Worm (Caenorhabditis elegans) whole organism, L4 larva: Measurements from ENCODE around the gene tofu-1.
A peak's percentile ranks its signal among the peaks of the same experiment; 100 is the strongest.

Source experiments
- F10B5.3 ChIP-seq: sonication (generic microtip); optimal IDR thresholded peaks from 2 replicates; lab custom pipeline; 2016; ENCODE audit warnings: mild to moderate bottlenecking, missing genetic modification characterization, missing compliant biosample characterization
- F26F4.8 ChIP-seq: fragments of 200-800 bp; sonication (Bioruptor generic); conservative IDR thresholded peaks from 2 replicates; pipeline ENCODE4 v1.3.6; 2022; ENCODE audit warnings: missing genetic modification characterization, missing compliant biosample characterization
- F37D6.2 ChIP-seq: sonication (generic microtip); optimal IDR thresholded peaks from 2 replicates; lab custom pipeline; 2016; ENCODE audit warnings: mild to moderate bottlenecking, missing genetic modification characterization, missing compliant biosample characterization
- F44E2.7 ChIP-seq: fragments of 200-800 bp; sonication (Bioruptor generic); IDR thresholded peaks from 2 replicates; pipeline ENCODE4 v2.1.2; 2022; ENCODE audit warnings: missing genetic modification characterization, missing compliant biosample characterization
- ZK546.5 ChIP-seq, 2 experiments: sonication (generic microtip); optimal IDR thresholded peaks; 2 replicates each; lab custom pipeline; 2017; ENCODE audit warnings: missing biosample characterization in 2 of 2, missing genetic modification characterization in 2 of 2
- attf-4 ChIP-seq: sonication (generic microtip); optimal IDR thresholded peaks from 3 replicates; lab custom pipeline; 2017; ENCODE audit warnings: missing biosample characterization, missing genetic modification characterization
- ceh-28 ChIP-seq: fragments of 150-350 bp; optimal IDR thresholded peaks from 2 replicates; lab custom pipeline; 2014; ENCODE audit warnings: missing biosample characterization, missing genetic modification reagents, missing genetic modification characterization
- ceh-82 ChIP-seq: sonication (generic microtip); optimal IDR thresholded peaks from 2 replicates; lab custom pipeline; 2017; ENCODE audit warnings: missing biosample characterization, missing genetic modification characterization
- ces-1 ChIP-seq: fragments of 150-350 bp; sonication (generic microtip); optimal IDR thresholded peaks from 4 replicates; lab custom pipeline; 2014; ENCODE audit warnings: missing biosample characterization, missing genetic modification reagents, missing genetic modification characterization
- daf-16 ChIP-seq, 3 experiments: sonication (generic microtip); optimal IDR thresholded peaks; 2 replicates each; lab custom pipeline; 2016 to 2017; ENCODE audit warnings: missing genetic modification characterization in 3 of 3, missing genetic modification reagents in 3 of 3, mild to moderate bottlenecking in 2 of 3, missing compliant biosample characterization in 2 of 3, missing biosample characterization in 1 of 3, moderate library complexity in 1 of 3
- dmd-6 ChIP-seq: fragments of 200-800 bp; sonication (Bioruptor generic); IDR thresholded peaks from 2 replicates; pipeline ENCODE4 v1.3.6; 2022; ENCODE audit warnings: missing genetic modification reagents, missing genetic modification characterization, missing compliant biosample characterization
- dmd-9 ChIP-seq: fragments of 200-800 bp; sonication (Bioruptor generic); IDR thresholded peaks from 2 replicates; pipeline ENCODE4 v1.3.6; 2022; ENCODE audit warnings: missing genetic modification reagents, missing genetic modification characterization, missing compliant biosample characterization
- egl-27 ChIP-seq: sonication (generic microtip); optimal IDR thresholded peaks from 3 replicates; lab custom pipeline; 2017; ENCODE audit warnings: missing biosample characterization, missing genetic modification reagents, missing genetic modification characterization
- egl-43 ChIP-seq: fragments of 200-800 bp; sonication (Bioruptor generic); IDR thresholded peaks from 2 replicates; pipeline ENCODE4 v1.3.6; 2022; ENCODE audit warnings: missing genetic modification reagents, missing genetic modification characterization, missing compliant biosample characterization
- hlh-11 ChIP-seq: fragments of 200-800 bp; sonication (Bioruptor generic); optimal IDR thresholded peaks from 2 replicates; lab custom pipeline; 2018; ENCODE audit warnings: mild to moderate bottlenecking, missing genetic modification characterization, missing compliant biosample characterization
- hlh-30 ChIP-seq: sonication (generic microtip); optimal IDR thresholded peaks from 2 replicates; lab custom pipeline; 2017; ENCODE audit warnings: antibody characterized with exemption, mild to moderate bottlenecking, missing genetic modification characterization, missing compliant biosample characterization; ENCODE audit not compliant: insufficient read depth
- lim-7 ChIP-seq: fragments of 200-800 bp; sonication (Bioruptor generic); IDR thresholded peaks from 2 replicates; pipeline ENCODE4 v1.3.6; 2022; ENCODE audit warnings: missing genetic modification characterization, missing compliant biosample characterization
- lin-1 ChIP-seq: fragments of 200-800 bp; sonication (Bioruptor generic); IDR thresholded peaks from 2 replicates; pipeline ENCODE4 v1.3.6; 2022; ENCODE audit warnings: missing genetic modification reagents, missing genetic modification characterization, missing compliant biosample characterization
- lsy-2 ChIP-seq, 2 experiments: fragments of 150-350 bp in 1 of 2; sonication (generic microtip) in 1 of 2; optimal IDR thresholded peaks; 2 replicates each; lab custom pipeline; 2014 to 2017; ENCODE audit warnings: missing biosample characterization in 2 of 2, missing genetic modification characterization in 2 of 2
- madf-9 ChIP-seq: fragments of 200-800 bp; sonication (Bioruptor generic); conservative IDR thresholded peaks from 2 replicates; pipeline ENCODE4 v1.3.6; 2022; ENCODE audit warnings: missing genetic modification reagents, missing genetic modification characterization, missing compliant biosample characterization
- mdl-1 ChIP-seq, 2 experiments: fragments of 150-350 bp in 1 of 2; sonication (generic microtip) in 1 of 2; optimal IDR thresholded peaks; 2 replicates each; lab custom pipeline; 2014 to 2017; ENCODE audit warnings: missing biosample characterization in 2 of 2, missing genetic modification characterization in 2 of 2
- mep-1 ChIP-seq: fragments of 150-350 bp; sonication (generic microtip); optimal IDR thresholded peaks from 3 replicates; lab custom pipeline; 2014; ENCODE audit warnings: missing biosample characterization, missing genetic modification characterization
- mes-2 ChIP-seq: sonication (generic microtip); optimal IDR thresholded peaks from 2 replicates; lab custom pipeline; 2016; ENCODE audit warnings: missing genotype, mild to moderate bottlenecking, missing genetic modification characterization, missing compliant biosample characterization; ENCODE audit not compliant: poor library complexity, severe bottlenecking
- nhr-10 ChIP-seq: fragments of 150-350 bp; optimal IDR thresholded peaks from 2 replicates; lab custom pipeline; 2014; ENCODE audit warnings: missing biosample characterization, missing genetic modification characterization
- nhr-111 ChIP-seq: fragments of 200-800 bp; sonication (Bioruptor generic); optimal IDR thresholded peaks from 2 replicates; lab custom pipeline; 2018; ENCODE audit warnings: mild to moderate bottlenecking, missing genetic modification characterization, missing compliant biosample characterization
- nhr-41 ChIP-seq: fragments of 200-800 bp; sonication (Bioruptor generic); IDR thresholded peaks from 2 replicates; pipeline ENCODE4 v1.3.6; 2022; ENCODE audit warnings: missing genetic modification reagents, missing genetic modification characterization, missing compliant biosample characterization
- nhr-77 ChIP-seq: fragments of 150-350 bp; optimal IDR thresholded peaks from 2 replicates; lab custom pipeline; 2014; ENCODE audit warnings: missing biosample characterization, missing genetic modification characterization
- pqm-1 ChIP-seq: sonication (generic microtip); optimal IDR thresholded peaks from 2 replicates; lab custom pipeline; 2017; ENCODE audit warnings: missing biosample characterization, missing genetic modification characterization
- sdz-12 ChIP-seq: fragments of 200-800 bp; sonication (Bioruptor generic); optimal IDR thresholded peaks from 2 replicates; lab custom pipeline; 2018; ENCODE audit warnings: mild to moderate bottlenecking, missing genetic modification characterization, missing compliant biosample characterization
- set-16 ChIP-seq: fragments of 200-800 bp; sonication (Bioruptor generic); IDR thresholded peaks from 2 replicates; pipeline ENCODE4 v1.3.6; 2022; ENCODE audit warnings: missing genetic modification reagents, missing genetic modification characterization, missing compliant biosample characterization
- skn-1 ChIP-seq: fragments of 150-350 bp; optimal IDR thresholded peaks from 2 replicates; lab custom pipeline; 2014; ENCODE audit warnings: missing biosample characterization, missing genetic modification characterization
- spr-1 ChIP-seq: sonication (generic microtip); optimal IDR thresholded peaks from 2 replicates; lab custom pipeline; 2016; ENCODE audit warnings: mild to moderate bottlenecking, missing genetic modification characterization, missing compliant biosample characterization
- tra-1 ChIP-seq: fragments of 200-800 bp; sonication (Bioruptor generic); IDR thresholded peaks from 2 replicates; pipeline ENCODE4 v1.3.6; 2022; ENCODE audit warnings: missing genetic modification reagents, missing genetic modification characterization, missing compliant biosample characterization
- ztf-11 ChIP-seq: fragments of 150-350 bp; optimal IDR thresholded peaks from 2 replicates; lab custom pipeline; 2014; ENCODE audit warnings: missing biosample characterization, missing genetic modification characterization
- ztf-7 ChIP-seq: fragments of 150-350 bp; optimal IDR thresholded peaks from 2 replicates; lab custom pipeline; 2014; ENCODE audit warnings: missing biosample characterization, missing genetic modification characterization

The tofu-1 gene

DNA sequence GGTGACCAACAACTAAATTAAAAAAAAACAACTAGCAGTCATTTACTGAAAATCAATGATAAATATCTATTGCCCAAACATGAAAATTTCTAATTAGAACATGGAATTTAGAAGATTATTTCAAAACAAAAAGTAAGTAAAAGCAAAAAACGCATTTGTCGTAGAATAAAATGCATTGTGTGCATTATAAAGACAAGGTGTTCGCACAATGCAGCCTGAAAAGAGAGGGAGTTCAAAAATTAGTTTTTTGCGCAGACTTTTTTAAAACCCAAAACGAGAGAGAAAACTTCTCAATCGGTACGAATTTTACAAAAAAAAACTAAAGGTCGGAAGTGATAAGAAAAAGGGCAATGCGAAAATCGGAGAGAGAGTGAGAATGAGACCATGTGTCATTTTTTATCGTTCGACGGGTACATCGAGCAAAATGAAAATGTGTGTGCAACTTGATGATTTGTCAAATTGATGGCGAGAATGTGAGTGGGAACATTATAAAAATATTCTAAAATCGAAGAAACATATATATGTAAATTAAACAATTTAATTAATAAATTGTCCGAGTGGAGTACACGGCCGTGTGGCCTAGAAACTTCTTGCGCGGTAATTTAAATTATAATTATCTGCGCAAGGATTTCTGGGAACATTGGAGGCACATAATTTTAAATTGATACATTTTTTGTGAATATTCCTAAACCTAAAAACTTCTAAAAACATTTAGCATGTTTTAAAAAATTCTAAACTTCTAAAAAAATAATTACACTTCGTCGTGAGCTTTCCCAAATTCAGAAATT is 50.6 kb downstream of the tofu-1 start (continued):
- TF ChIP-seq lin-1 (GFP tag; lab: Robert Waterston, UW), result 0 out of 2 replicates have a peak, but pooled peaks have one; percentile 45
- no peak for TF ChIP-seq set-16 (GFP tag; lab: Robert Waterston, UW)
- TF ChIP-seq F26F4.8 (GFP tag; lab: Robert Waterston, UW), result no peak
- TF ChIP-seq ztf-7 (tag; lab: Kevin White, UChicago), result no peak
- TF ChIP-seq ceh-28 (tag; lab: Kevin White, UChicago), result no peak
- no peak for TF ChIP-seq spr-1
- no peak for TF ChIP-seq egl-43 (GFP tag; lab: Robert Waterston, UW)
- TF ChIP-seq lim-7, result no peak
- no peak for TF ChIP-seq ZK546.5 (tag; optimal IDR thresholded peaks at IDR 0.05; lab: Kevin White, UChicago)
- peak; percentile 55 for TF ChIP-seq pqm-1 (tag; lab: Kevin White, UChicago)
- TF ChIP-seq nhr-41 (GFP tag; lab: Robert Waterston, UW), result no peak
- no peak for TF ChIP-seq F10B5.3 (tag; lab: Kevin White, UChicago)
- TF ChIP-seq dmd-9, result no peak
- TF ChIP-seq attf-4, result no peak
- no peak for TF ChIP-seq madf-9
- no peak for TF ChIP-seq nhr-111
- TF ChIP-seq ces-1, result no peak
- TF ChIP-seq dmd-6 (GFP tag; lab: Robert Waterston, UW), result peak; percentile 82
- TF ChIP-seq mes-2 (tag; lab: Kevin White, UChicago), result peak; percentile 87
- no peak for TF ChIP-seq F37D6.2
- TF ChIP-seq mep-1 (tag; lab: Kevin White, UChicago), result peak; percentile 24
- TF ChIP-seq egl-27 (tag; lab: Kevin White, UChicago), result no peak
- TF ChIP-seq hlh-11, result peak; percentile 54
- no peak for TF ChIP-seq ztf-11
- no peak for TF ChIP-seq daf-16 (GFP tag; optimal IDR thresholded peaks at IDR 0.05; lab: Kevin White, UChicago)
- TF ChIP-seq daf-16 (tag; optimal IDR thresholded peaks at IDR 0.05; lab: Kevin White, UChicago), result no peak
- TF ChIP-seq tra-1 (GFP tag; lab: Robert Waterston, UW), result 0 out of 2 replicates have a peak, but pooled peaks have one; percentile 32
- TF ChIP-seq nhr-77 (tag; lab: Kevin White, UChicago), result no peak
- TF ChIP-seq mdl-1 (tag; optimal IDR thresholded peaks at IDR 0.05; lab: Kevin White, UChicago), result peak in 1 of 2 experiments; percentile 47
- TF ChIP-seq skn-1, result no peak
- TF ChIP-seq hlh-30 (tag; lab: Kevin White, UChicago), result peak; percentile 50
- no peak for TF ChIP-seq ceh-82 (tag; lab: Kevin White, UChicago)
- TF ChIP-seq F44E2.7 (GFP tag; lab: Robert Waterston, UW), result no peak
- no peak for TF ChIP-seq sdz-12 (GFP tag; lab: Kevin White, UChicago)
- TF ChIP-seq lsy-2 (tag; optimal IDR thresholded peaks at IDR 0.05; lab: Kevin White, UChicago), result peak in 1 of 2 experiments; percentile 48
- no peak for TF ChIP-seq nhr-10 (tag; lab: Kevin White, UChicago)
